Worm (Caenorhabditis elegans) whole organism, L3 larva: ENCODE data around the gene pmp-3.

Source experiments
- aly-2 ChIP-seq: fragments of 150-350 bp; optimal IDR thresholded peaks from 2 replicates; lab custom pipeline; 2014; ENCODE audit warnings: missing biosample characterization, missing genetic modification characterization
- ama-1 ChIP-seq: fragments of 150-350 bp; optimal IDR thresholded peaks from 2 replicates; lab custom pipeline; 2018
- egl-27 ChIP-seq: sonication (generic microtip); optimal IDR thresholded peaks from 4 replicates; lab custom pipeline; 2017; ENCODE audit warnings: missing biosample characterization, missing genetic modification reagents, missing genetic modification characterization
- jun-1 ChIP-seq: fragments of 150-350 bp; optimal IDR thresholded peaks from 2 replicates; lab custom pipeline; 2014; ENCODE audit warnings: missing biosample characterization, missing genetic modification reagents, missing genetic modification characterization
- lin-15B ChIP-seq: fragments of 150-350 bp; optimal IDR thresholded peaks from 2 replicates; lab custom pipeline; 2014; ENCODE audit warnings: missing biosample characterization, missing genetic modification characterization
- mdl-1 ChIP-seq: fragments of 150-350 bp; optimal IDR thresholded peaks from 2 replicates; lab custom pipeline; 2014; ENCODE audit warnings: missing biosample characterization, missing genetic modification characterization
- nhr-28 ChIP-seq: fragments of 150-350 bp; optimal IDR thresholded peaks from 2 replicates; lab custom pipeline; 2014; ENCODE audit warnings: missing biosample characterization, missing genetic modification characterization
- nhr-77 ChIP-seq: fragments of 150-350 bp; optimal IDR thresholded peaks from 2 replicates; lab custom pipeline; 2014; ENCODE audit warnings: missing biosample characterization, missing genetic modification characterization
- skn-1 ChIP-seq: fragments of 150-350 bp; optimal IDR thresholded peaks from 2 replicates; lab custom pipeline; 2014; ENCODE audit warnings: missing biosample characterization, missing genetic modification characterization
- unc-39 ChIP-seq: sonication (generic microtip); optimal IDR thresholded peaks from 4 replicates; lab custom pipeline; 2017; ENCODE audit warnings: missing biosample characterization, missing genetic modification characterization
- unc-62 ChIP-seq: fragments of 150-350 bp; sonication (generic microtip); optimal IDR thresholded peaks from 4 replicates; lab custom pipeline; 2014; ENCODE audit warnings: missing biosample characterization, missing genetic modification reagents, missing genetic modification characterization
- ztf-11 ChIP-seq: fragments of 150-350 bp; optimal IDR thresholded peaks from 2 replicates; lab custom pipeline; 2014; ENCODE audit warnings: missing biosample characterization, missing genetic modification characterization

DNA sequence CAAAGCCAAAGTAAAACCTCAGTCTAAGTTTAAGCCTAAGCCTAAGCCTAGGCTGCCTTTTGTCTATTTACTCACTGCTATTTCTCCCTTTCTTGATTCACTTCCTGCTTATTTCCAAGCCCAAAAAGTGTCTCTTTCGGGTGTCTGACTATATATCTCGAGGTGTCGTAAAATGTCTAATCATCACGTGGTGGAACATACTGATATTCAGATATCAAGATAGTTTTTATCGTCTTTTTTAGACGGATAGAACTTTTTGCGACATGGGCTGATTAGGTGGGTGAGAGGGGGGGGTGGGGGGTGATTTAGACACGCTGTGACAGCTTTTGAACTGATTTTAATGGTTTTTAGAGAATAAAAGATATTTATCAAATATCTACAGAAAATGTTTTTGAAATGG is 10.4 kb downstream of the pmp-3 start:
- no peak for TF ChIP-seq egl-27 (tag; lab: Kevin White, UChicago)
- no peak for TF ChIP-seq unc-39
- TF ChIP-seq aly-2: no peak
- TF ChIP-seq lin-15B (tag; lab: Kevin White, UChicago): no peak
- no peak for TF ChIP-seq skn-1 (tag; lab: Kevin White, UChicago)
- no peak for TF ChIP-seq unc-62 (GFP tag; lab: Kevin White, UChicago)
- no peak for TF ChIP-seq ztf-11 (tag; lab: Kevin White, UChicago)
- no peak for TF ChIP-seq ama-1 (lab: Kevin White, UChicago)
- TF ChIP-seq nhr-77: no peak
- no peak for TF ChIP-seq jun-1 (tag; lab: Kevin White, UChicago)
- TF ChIP-seq nhr-28 (tag; lab: Kevin White, UChicago): no peak
- no peak for TF ChIP-seq mdl-1 (tag; lab: Kevin White, UChicago)
